Fruit fly (Drosophila melanogaster) whole organism, prepupa: ENCODE measurements around the gene Ugt37D1.

Experiments used
- CG10631 ChIP-seq: fragments of 200-800 bp; sonication (Bioruptor generic); optimal IDR thresholded peaks from 2 replicates; lab custom pipeline; 2016; ENCODE audit warnings: missing biosample characterization, missing genetic modification characterization
- CG10669 ChIP-seq: fragments of 200-800 bp; sonication (Bioruptor generic); optimal IDR thresholded peaks from 3 replicates; lab custom pipeline; 2018; ENCODE audit warnings: missing biosample characterization, mild to moderate bottlenecking, missing genetic modification characterization, moderate library complexity
- CG11294 ChIP-seq: fragments of 200-800 bp; sonication (Bioruptor generic); IDR thresholded peaks from 2 replicates; pipeline ENCODE4 v1.3.6; 2022; ENCODE audit warnings: missing biosample characterization, missing genetic modification characterization
- CG11762 ChIP-seq: fragments of 200-800 bp; sonication (Bioruptor generic); optimal IDR thresholded peaks from 3 replicates; lab custom pipeline; 2016; ENCODE audit warnings: missing biosample characterization, missing genetic modification characterization; ENCODE audit not compliant: insufficient read depth
- CG15336 ChIP-seq: fragments of 200-800 bp; sonication (Bioruptor generic); IDR thresholded peaks from 2 replicates; pipeline ENCODE4 v1.3.6; 2022; ENCODE audit warnings: missing biosample characterization, missing genetic modification characterization
- CG3032 ChIP-seq: fragments of 200-800 bp; optimal IDR thresholded peaks from 2 replicates; lab custom pipeline; 2019; ENCODE audit warnings: missing biosample characterization, mild to moderate bottlenecking, missing genetic modification characterization, moderate library complexity
- CG31627 ChIP-seq: fragments of 200-800 bp; sonication (Bioruptor generic); optimal IDR thresholded peaks from 3 replicates; lab custom pipeline; 2016; ENCODE audit warnings: missing biosample characterization, missing genetic modification characterization
- CG34406 ChIP-seq: fragments of 200-800 bp; sonication (Bioruptor generic); optimal IDR thresholded peaks from 3 replicates; lab custom pipeline; 2016; ENCODE audit warnings: missing biosample characterization, missing genetic modification characterization
- CG3919 ChIP-seq: fragments of 200-800 bp; sonication (Bioruptor generic); optimal IDR thresholded peaks from 3 replicates; lab custom pipeline; 2016; ENCODE audit warnings: missing biosample characterization, missing genetic modification characterization
- CG4318 ChIP-seq: fragments of 200-800 bp; sonication (Bioruptor generic); optimal IDR thresholded peaks from 3 replicates; lab custom pipeline; 2017; ENCODE audit warnings: missing biosample characterization, mild to moderate bottlenecking, missing genetic modification characterization
- CG6163 ChIP-seq: fragments of 200-800 bp; sonication (Bioruptor generic); IDR thresholded peaks from 3 replicates; pipeline ENCODE4 v1.3.6; 2022; ENCODE audit warnings: missing biosample characterization, missing genetic modification characterization
- CG6276 ChIP-seq: fragments of 200-800 bp; sonication (Bioruptor generic); optimal IDR thresholded peaks from 2 replicates; lab custom pipeline; 2017; ENCODE audit warnings: missing biosample characterization, mild to moderate bottlenecking, missing genetic modification characterization
- CG6808 ChIP-seq: fragments of 200-800 bp; sonication (Bioruptor generic); optimal IDR thresholded peaks from 3 replicates; lab custom pipeline; 2017; ENCODE audit warnings: missing biosample characterization, missing genetic modification characterization, mild to moderate bottlenecking, moderate library complexity, missing genetic modification reagents
- CG6854 ChIP-seq: fragments of 200-800 bp; sonication (Bioruptor generic); optimal IDR thresholded peaks from 2 replicates; lab custom pipeline; 2017; ENCODE audit warnings: missing biosample characterization, mild to moderate bottlenecking, missing genetic modification characterization
- CG7368 ChIP-seq: fragments of 200-800 bp; sonication (Bioruptor generic); optimal IDR thresholded peaks from 3 replicates; lab custom pipeline; 2016; ENCODE audit warnings: missing biosample characterization, missing genetic modification characterization
- CG8119 ChIP-seq: fragments of 200-800 bp; sonication (Bioruptor generic); IDR thresholded peaks from 3 replicates; pipeline ENCODE4 v1.3.6; 2022; ENCODE audit warnings: missing biosample characterization, missing genetic modification characterization
- Eip93F ChIP-seq: fragments of 200-800 bp; sonication (Bioruptor generic); optimal IDR thresholded peaks from 2 replicates; lab custom pipeline; 2016; ENCODE audit warnings: missing biosample characterization, mild to moderate bottlenecking, missing genetic modification characterization
- Ets21C ChIP-seq: fragments of 200-800 bp; sonication (Bioruptor generic); optimal IDR thresholded peaks from 3 replicates; lab custom pipeline; 2016; ENCODE audit warnings: missing biosample characterization, missing genetic modification characterization
- Gug ChIP-seq: fragments of 200-800 bp; sonication (Bioruptor generic); IDR thresholded peaks from 2 replicates; pipeline ENCODE4 v1.3.6; 2022; ENCODE audit warnings: missing biosample characterization, missing genetic modification characterization
- Hr38 ChIP-seq: sonication (Bioruptor generic); optimal IDR thresholded peaks from 2 replicates; lab custom pipeline; 2016; ENCODE audit warnings: missing biosample characterization, missing genetic modification characterization
- Hr39 ChIP-seq: fragments of 200-800 bp; sonication (Bioruptor generic); optimal IDR thresholded peaks from 2 replicates; lab custom pipeline; 2016; ENCODE audit warnings: missing biosample characterization, missing genetic modification characterization
- Hr4 ChIP-seq: fragments of 200-800 bp; sonication (Bioruptor generic); optimal IDR thresholded peaks from 3 replicates; lab custom pipeline; 2016; ENCODE audit warnings: missing biosample characterization, missing genetic modification characterization
- Lpt ChIP-seq: fragments of 200-800 bp; sonication (Bioruptor generic); optimal IDR thresholded peaks from 3 replicates; lab custom pipeline; 2016; ENCODE audit warnings: missing biosample characterization, missing genetic modification characterization
- Sox14 ChIP-seq: fragments of 200-800 bp; sonication (Bioruptor generic); optimal IDR thresholded peaks from 3 replicates; lab custom pipeline; 2016; ENCODE audit warnings: missing biosample characterization, missing genetic modification characterization
- achi ChIP-seq: fragments of 200-800 bp; sonication (Bioruptor generic); optimal IDR thresholded peaks from 3 replicates; lab custom pipeline; 2016; ENCODE audit warnings: missing biosample characterization, missing genetic modification characterization
- acj6 ChIP-seq: fragments of 200-800 bp; sonication (Bioruptor generic); optimal IDR thresholded peaks from 3 replicates; lab custom pipeline; 2016; ENCODE audit warnings: missing biosample characterization, missing genetic modification characterization
- cyc ChIP-seq: fragments of 200-800 bp; sonication (Bioruptor generic); optimal IDR thresholded peaks from 3 replicates; lab custom pipeline; 2016; ENCODE audit warnings: missing biosample characterization, missing genetic modification characterization
- dac ChIP-seq: fragments of 200-800 bp; sonication (Bioruptor generic); optimal IDR thresholded peaks from 2 replicates; lab custom pipeline; 2017; ENCODE audit warnings: missing biosample characterization, mild to moderate bottlenecking, missing genetic modification characterization
- dsx ChIP-seq: fragments of 200-800 bp; optimal IDR thresholded peaks from 3 replicates; lab custom pipeline; 2019; ENCODE audit warnings: missing biosample characterization, mild to moderate bottlenecking, missing genetic modification characterization, moderate library complexity; ENCODE audit not compliant: poor library complexity, severe bottlenecking
- esn ChIP-seq: fragments of 200-800 bp; sonication (Bioruptor generic); optimal IDR thresholded peaks from 2 replicates; lab custom pipeline; 2016; ENCODE audit warnings: missing biosample characterization, mild to moderate bottlenecking, missing genetic modification characterization, moderate library complexity
- fkh ChIP-seq: fragments of 200-800 bp; sonication (Bioruptor generic); optimal IDR thresholded peaks from 3 replicates; lab custom pipeline; 2017; ENCODE audit warnings: missing biosample characterization, mild to moderate bottlenecking, missing genetic modification characterization, moderate library complexity
- lz ChIP-seq: fragments of 200-800 bp; sonication (Bioruptor generic); optimal IDR thresholded peaks from 3 replicates; lab custom pipeline; 2016; ENCODE audit warnings: missing biosample characterization, missing genetic modification characterization
- pdm3 ChIP-seq: fragments of 200-800 bp; sonication (Bioruptor generic); optimal IDR thresholded peaks from 3 replicates; lab custom pipeline; 2016; ENCODE audit warnings: missing biosample characterization, missing genetic modification characterization
- spab ChIP-seq: fragments of 200-800 bp; sonication (Bioruptor generic); optimal IDR thresholded peaks from 2 replicates; lab custom pipeline; 2017; ENCODE audit warnings: missing biosample characterization, mild to moderate bottlenecking, missing genetic modification characterization, missing genetic modification reagents
- ss ChIP-seq, 2 experiments: fragments of 200-800 bp; sonication (Bioruptor generic); optimal IDR thresholded peaks; 2 replicates in 1 of 2; 3 replicates in 1 of 2; lab custom pipeline; 2017 to 2018; ENCODE audit warnings: mild to moderate bottlenecking in 2 of 2, missing biosample characterization in 2 of 2, missing genetic modification characterization in 2 of 2, moderate library complexity in 1 of 2
- topi ChIP-seq: fragments of 200-800 bp; sonication (Bioruptor generic); optimal IDR thresholded peaks from 3 replicates; lab custom pipeline; 2016; ENCODE audit warnings: missing biosample characterization, missing genetic modification characterization
- vri ChIP-seq: fragments of 200-800 bp; sonication (Bioruptor generic); optimal IDR thresholded peaks from 3 replicates; lab custom pipeline; 2016; ENCODE audit warnings: missing biosample characterization, mild to moderate bottlenecking, missing genetic modification characterization

Ugt37D1 gene

DNA sequence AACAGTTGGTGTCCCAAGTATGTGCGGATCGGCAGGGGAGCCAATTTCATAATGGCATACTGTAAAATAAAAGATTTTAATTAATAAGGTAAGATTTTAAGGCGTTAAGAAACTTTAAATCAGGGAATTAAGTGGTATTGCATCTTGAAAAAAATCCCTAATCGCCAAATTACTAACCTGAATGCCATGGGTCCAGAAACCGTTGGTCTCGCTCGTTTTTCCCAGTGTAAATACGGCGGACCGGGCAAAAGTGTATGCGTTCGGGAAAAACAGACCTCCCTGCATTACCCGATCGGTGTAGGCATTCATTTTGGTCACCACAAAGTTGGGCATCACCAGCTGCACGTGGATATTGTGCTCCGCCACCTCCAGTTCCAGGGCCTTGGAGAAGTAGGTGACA, 44.5 kb downstream of the Ugt37D1 start (continued):
- TF ChIP-seq CG4318 (no peak), CG6276 (peak; percentile 48), CG6854 (GFP tag; lab: Kevin White, UChicago) (no peak), Hr38 (GFP tag; lab: Kevin White, UChicago) (no peak), Sox14 (GFP tag; lab: Kevin White, UChicago) (peak; percentile 39), CG6163 (GFP tag; lab: Robert Waterston, UW) (no peak; the same call in 2 of the 3 replicates), cyc (GFP tag; lab: Kevin White, UChicago) (peak; percentile 69), esn (GFP tag; lab: Kevin White, UChicago) (peak; percentile 72), Lpt (GFP tag; lab: Kevin White, UChicago) (no peak), CG3919 (peak; percentile 50), CG7368 (GFP tag; lab: Kevin White, UChicago) (peak; percentile 4), CG10631 (GFP tag; lab: Kevin White, UChicago) (no peak), Ets21C (GFP tag; lab: Kevin White, UChicago) (peak; percentile 16), Gug (GFP tag; lab: Robert Waterston, UW) (peak; percentile 22; the same call in 1 of the 2 replicates), CG31627 (GFP tag; lab: Kevin White, UChicago) (peak; percentile 46), CG34406 (GFP tag; lab: Kevin White, UChicago) (peak; percentile 35), spab (no peak), pdm3 (GFP tag; lab: Kevin White, UChicago) (peak; percentile 17)

DNA sequence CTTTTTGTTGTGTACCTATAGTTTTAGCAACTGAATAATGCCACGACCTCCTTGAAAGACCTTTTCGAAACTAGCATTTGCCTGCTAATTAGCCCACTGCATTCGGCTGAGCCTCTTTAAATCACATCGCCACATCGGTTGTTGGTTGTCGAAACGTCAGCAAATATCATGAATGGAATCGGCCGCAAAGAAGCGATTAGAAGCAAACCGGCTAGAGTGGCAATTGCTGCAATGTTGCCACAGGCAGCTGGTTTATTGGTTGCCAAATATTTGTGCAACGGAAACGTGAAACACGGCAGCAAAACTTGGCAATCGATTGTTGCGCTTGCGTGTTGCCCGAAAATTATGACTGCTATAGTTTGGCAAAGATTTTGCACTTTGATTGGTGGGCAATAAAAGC, 46.4 kb downstream of the Ugt37D1 start:
- no peak for TF ChIP-seq CG34406 (GFP tag; lab: Kevin White, UChicago)
- TF ChIP-seq fkh (GFP tag; lab: Kevin White, UChicago): peak; percentile 13

dm6 chr2L:16846742-16847346, 48.0 kb downstream of the Ugt37D1 start:
- TF ChIP-seq Hr4 (GFP tag; lab: Kevin White, UChicago): no peak
- no peak for TF ChIP-seq CG11762 (GFP tag; lab: Kevin White, UChicago)
- no peak for TF ChIP-seq CG11294
- peak; percentile 24; the same call in 1 of the 2 replicates for TF ChIP-seq CG15336 (GFP tag; lab: Robert Waterston, UW)
- TF ChIP-seq ss (GFP tag; optimal IDR thresholded peaks at IDR 0.05; lab: Kevin White, UChicago): peak in 1 of 2 experiments; percentile 15
- TF ChIP-seq, all 60 proteins: peak for 2

- TF ChIP-seq topi (no peak), dsx (peak; percentile 67), CG31627 (GFP tag; lab: Kevin White, UChicago) (no peak)
Measured at dm6 chr2L:16847948-16848347, 49.1 kb downstream of the Ugt37D1 start.

dm6 chr2L:16848670-16849069, 49.8 kb downstream of the Ugt37D1 start, which contains the start of gene CG13284:
TSS of gene CG13284 (minus strand) at chr2L:16848716.
- no peak for TF ChIP-seq ss (GFP tag; optimal IDR thresholded peaks at IDR 0.05; lab: Kevin White, UChicago)
- TF ChIP-seq vri (GFP tag; lab: Kevin White, UChicago): no peak
- TF ChIP-seq esn (GFP tag; lab: Kevin White, UChicago): no peak
- TF ChIP-seq dac: no peak
- TF ChIP-seq CG10669 (GFP tag; lab: Kevin White, UChicago): no peak

DNA sequence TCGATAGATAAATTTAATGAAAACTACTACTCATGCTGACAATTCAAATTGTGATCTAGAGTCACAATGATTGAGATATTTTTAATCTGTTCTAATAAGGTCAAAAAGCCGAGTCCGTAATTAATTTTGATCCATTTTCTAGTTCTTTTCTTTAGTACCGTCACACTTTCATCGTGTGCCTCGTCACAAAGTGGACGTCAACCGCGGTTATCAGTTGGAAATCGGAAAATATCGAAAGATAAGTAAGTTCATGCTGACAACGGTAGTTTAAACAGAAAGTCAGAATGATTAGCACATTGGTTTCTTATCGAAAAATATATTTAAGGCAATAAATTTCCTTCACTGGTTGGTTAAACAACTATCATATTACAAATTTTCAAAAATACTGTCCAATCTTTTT, 51.6 kb downstream of the Ugt37D1 start:
- no peak for TF ChIP-seq CG6163 (GFP tag; lab: Robert Waterston, UW)
- no peak for TF ChIP-seq CG6854 (GFP tag; lab: Kevin White, UChicago)
- TF ChIP-seq acj6 (GFP tag; lab: Kevin White, UChicago): no peak
- TF ChIP-seq CG11294: no peak
- no peak for TF ChIP-seq Ets21C (GFP tag; lab: Kevin White, UChicago)
- TF ChIP-seq CG6808 (GFP tag; lab: Kevin White, UChicago): no peak
- TF ChIP-seq dsx: no peak
- TF ChIP-seq achi: no peak
- TF ChIP-seq lz (GFP tag; lab: Kevin White, UChicago): no peak
- TF ChIP-seq cyc (GFP tag; lab: Kevin White, UChicago): no peak
- TF ChIP-seq CG8119: no peak
- TF ChIP-seq Eip93F (GFP tag; lab: Kevin White, UChicago): no peak
- no peak for TF ChIP-seq CG31627 (GFP tag; lab: Kevin White, UChicago)
- no peak for TF ChIP-seq vri (GFP tag; lab: Kevin White, UChicago)
- TF ChIP-seq CG3032 (tag; lab: Kevin White, UChicago): no peak
- no peak for TF ChIP-seq Hr39 (GFP tag; lab: Kevin White, UChicago)
- TF ChIP-seq Sox14 (GFP tag; lab: Kevin White, UChicago): no peak
- TF ChIP-seq, all 60 proteins: peak for 0
